Worm (Caenorhabditis elegans) whole organism, L4 larva: ENCODE data around the gene ZC196.2.

Experiments
- Y75B8A.6 ChIP-seq: fragments of 200-800 bp; sonication (Bioruptor generic); IDR thresholded peaks from 2 replicates; pipeline ENCODE4 v1.3.6; 2022; ENCODE audit warnings: missing genetic modification reagents, missing genetic modification characterization, missing compliant biosample characterization
- ceh-44 ChIP-seq: fragments of 200-800 bp; sonication (Bioruptor generic); IDR thresholded peaks from 2 replicates; pipeline ENCODE4 v1.3.6; 2022; ENCODE audit warnings: missing genetic modification reagents, missing genetic modification characterization, missing compliant biosample characterization
- daf-12 ChIP-seq: fragments of 150-350 bp; optimal IDR thresholded peaks from 2 replicates; lab custom pipeline; 2014; ENCODE audit warnings: missing biosample characterization, missing genetic modification reagents, missing genetic modification characterization
- hlh-30 ChIP-seq: sonication (generic microtip); optimal IDR thresholded peaks from 2 replicates; lab custom pipeline; 2017; ENCODE audit warnings: antibody characterized with exemption, mild to moderate bottlenecking, missing genetic modification characterization, missing compliant biosample characterization; ENCODE audit not compliant: insufficient read depth
- lin-39 ChIP-seq: fragments of 150-350 bp; optimal IDR thresholded peaks from 2 replicates; lab custom pipeline; 2014; ENCODE audit warnings: missing biosample characterization, missing genetic modification reagents, missing genetic modification characterization
- tra-1 ChIP-seq: fragments of 200-800 bp; sonication (Bioruptor generic); IDR thresholded peaks from 2 replicates; pipeline ENCODE4 v1.3.6; 2022; ENCODE audit warnings: missing genetic modification reagents, missing genetic modification characterization, missing compliant biosample characterization

- TF ChIP-seq hlh-30 (tag; lab: Kevin White, UChicago) (no peak), daf-12 (tag; lab: Kevin White, UChicago) (no peak), ceh-44 (GFP tag; lab: Robert Waterston, UW) (no peak), lin-39 (tag; lab: Kevin White, UChicago) (no peak), tra-1 (GFP tag; lab: Robert Waterston, UW) (no peak), Y75B8A.6 (GFP tag; lab: Robert Waterston, UW) (no peak)
Measured at ce11 chrV:8736369-8736768, 2.9 kb upstream of the ZC196.2 start, which contains the start of gene ZC196.3.
